Worm (Caenorhabditis elegans): ENCODE data around the gene tre-3.

Gene tre-3

ce11 chrV:11758635-11759034 is 42.9 kb upstream of the tre-3 start, which contains the start of gene T04F3.3:
TSS of gene T04F3.3 (plus strand) at chrV:11758935.
- TF ChIP-seq Y116A8C.19 (tag; optimal IDR thresholded peaks at IDR 0.05; ENCODE audit: borderline replicate concordance) = no peak
- TF ChIP-seq nhr-12 (tag; optimal IDR thresholded peaks at IDR 0.05) = no peak
- TF ChIP-seq irx-1 (tag; optimal IDR thresholded peaks at IDR 0.05) = no peak
- TF ChIP-seq lin-14 (GFP tag; optimal IDR thresholded peaks at IDR 0.05) = no peak
- TF ChIP-seq vab-15 (tag; optimal IDR thresholded peaks at IDR 0.05) = no peak
- no peak for TF ChIP-seq unc-130 (tag; optimal IDR thresholded peaks at IDR 0.05)

DNA sequence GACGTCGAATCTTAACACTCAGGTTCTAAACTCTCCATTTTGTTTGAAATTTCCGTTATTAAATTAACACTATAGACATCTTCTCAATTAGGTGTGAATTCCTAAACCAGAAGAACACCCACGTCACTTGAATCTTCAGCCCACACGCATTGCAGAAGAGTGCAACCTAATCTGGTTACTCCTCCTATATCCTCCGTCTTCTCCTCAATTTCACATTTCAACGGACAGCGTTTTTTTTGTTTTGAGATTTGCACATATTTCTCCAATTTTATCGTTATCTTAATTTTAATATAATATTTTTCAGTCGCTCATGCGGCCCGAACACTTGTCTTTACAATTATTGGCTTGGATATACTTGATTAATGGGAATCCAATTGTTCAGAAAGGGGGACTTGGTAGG is 41.7 kb upstream of the tre-3 start, which contains the start of gene smoc-1:
TSS of gene smoc-1 (plus strand) at position 301 of the 400 bp plus-strand sequence.
- no peak for TF ChIP-seq lin-13 (GFP tag; optimal IDR thresholded peaks at IDR 0.05)
- no peak for TF ChIP-seq sup-37 (GFP tag; optimal IDR thresholded peaks at IDR 0.05)
- TF ChIP-seq pax-3 (tag; optimal IDR thresholded peaks at IDR 0.05) = no peak
- TF ChIP-seq dpl-1 (GFP tag; optimal IDR thresholded peaks at IDR 0.05) = no peak

- TF ChIP-seq elt-2 (tag; optimal IDR thresholded peaks at IDR 0.05) (peak; percentile 63), zip-4 (GFP tag; optimal IDR thresholded peaks at IDR 0.05) (no peak)
Measured at ce11 chrV:11755848-11756247, 40.1 kb upstream of the tre-3 start.

ce11 chrV:11751480-11751879 is 35.8 kb upstream of the tre-3 start:
- TF ChIP-seq egl-27 (tag; optimal IDR thresholded peaks at IDR 0.05) (no peak), F16B12.6 (tag; optimal IDR thresholded peaks at IDR 0.05) (peak; percentile 68), lsy-2 (tag; optimal IDR thresholded peaks at IDR 0.05) (peak in 1 of 2 experiments; percentile 10), irx-1 (tag; optimal IDR thresholded peaks at IDR 0.05) (no peak), efl-1 (optimal IDR thresholded peaks at IDR 0.05) (no peak), efl-1 (GFP tag; optimal IDR thresholded peaks at IDR 0.05 in 1 of 2) (peak in 1 of 2 experiments; percentile 83), rnt-1 (tag; optimal IDR thresholded peaks at IDR 0.05) (peak; percentile 10)

DNA sequence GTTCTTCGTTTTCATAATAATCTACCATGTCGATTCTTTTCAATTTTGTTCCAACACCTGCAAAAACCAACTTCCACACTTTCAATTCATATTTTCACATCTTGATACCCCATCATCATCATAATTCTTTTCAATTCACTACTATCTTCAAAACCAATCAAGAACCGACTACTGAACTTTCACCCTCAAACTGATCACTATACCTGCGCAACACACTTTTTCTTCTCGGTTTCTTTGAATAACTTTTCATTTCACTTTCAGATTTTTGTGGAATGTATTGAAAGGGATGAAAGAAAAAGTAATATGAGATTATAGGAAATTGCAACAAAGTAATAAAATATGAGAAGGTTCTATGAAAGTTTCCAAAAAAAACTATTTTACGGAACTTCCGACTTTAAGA is 25.4 kb upstream of the tre-3 start:
- peak; percentile 96 for TF ChIP-seq blmp-1 (tag; optimal IDR thresholded peaks at IDR 0.05)
- no peak for TF ChIP-seq tbx-2 (tag; optimal IDR thresholded peaks at IDR 0.05)
- TF ChIP-seq nhr-47 (tag; optimal IDR thresholded peaks at IDR 0.05) = no peak
- TF ChIP-seq vab-15 (tag; optimal IDR thresholded peaks at IDR 0.05) = no peak
- no peak for TF ChIP-seq swsn-7 (tag; optimal IDR thresholded peaks at IDR 0.05)

- TF ChIP-seq snpc-4 (tag; optimal IDR thresholded peaks at IDR 0.05) = no peak
- no peak for TF ChIP-seq nhr-28 (tag; optimal IDR thresholded peaks at IDR 0.05)
- TF ChIP-seq ztf-4 (tag; optimal IDR thresholded peaks at IDR 0.05) = no peak
- no peak for TF ChIP-seq efl-1 (optimal IDR thresholded peaks at IDR 0.05)
- TF ChIP-seq efl-1 (GFP tag; optimal IDR thresholded peaks at IDR 0.05 in 1 of 2) = peak in 1 of 2 experiments; percentile 43
- TF ChIP-seq lin-14 (GFP tag; optimal IDR thresholded peaks at IDR 0.05) = peak; percentile 44
- TF ChIP-seq zip-4 (GFP tag; optimal IDR thresholded peaks at IDR 0.05) = no peak
- TF ChIP-seq nhr-12 (tag; optimal IDR thresholded peaks at IDR 0.05) = no peak
- TF ChIP-seq nhr-84 (tag; optimal IDR thresholded peaks at IDR 0.05) = no peak
- no peak for TF ChIP-seq ceh-90 (tag; optimal IDR thresholded peaks at IDR 0.05)
- peak in 5 of 6 experiments; percentile 16 to 73 (median 67) for TF ChIP-seq elt-3 (tag; optimal IDR thresholded peaks at IDR 0.05)
- TF ChIP-seq aha-1 (tag; optimal IDR thresholded peaks at IDR 0.05) = no peak
- TF ChIP-seq nhr-20 (tag; optimal IDR thresholded peaks at IDR 0.05) = peak; percentile 8
- TF ChIP-seq hpl-2 (GFP tag; optimal IDR thresholded peaks at IDR 0.05) = no peak
- TF ChIP-seq nhr-85 (tag) = no peak
- TF ChIP-seq blmp-1 (tag; optimal IDR thresholded peaks at IDR 0.05) = peak; percentile 77
Measured at ce11 chrV:11739820-11740219, 24.1 kb upstream of the tre-3 start, which contains the start of gene T04F3.1. TSS of gene T04F3.1 (plus strand) at chrV:11740065.
